Worm (Caenorhabditis elegans): ENCODE measurements around the gene glt-3.

The glt-3 gene

DNA sequence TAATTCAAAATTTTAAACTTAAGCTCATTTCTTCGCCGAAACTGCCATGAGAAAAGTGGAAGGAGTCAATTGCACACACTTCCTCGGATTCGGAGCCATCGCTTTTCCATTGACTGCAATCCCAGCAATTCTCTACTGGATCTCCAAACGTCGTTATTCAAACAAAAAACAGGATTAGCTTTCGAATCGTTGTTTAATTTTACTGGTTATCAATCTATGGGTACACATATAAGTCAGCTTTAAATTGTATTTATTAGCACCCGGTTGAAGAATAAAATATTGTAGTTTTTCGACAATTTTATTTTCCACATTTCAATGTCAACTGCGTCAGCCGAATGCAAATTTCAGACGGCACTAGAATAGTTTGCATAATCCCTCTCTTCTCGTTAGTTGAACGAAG is at the start of gene glt-3:
glt-3 (plus strand) TSS at position 301 of the 400 bp plus-strand sequence.
- no peak for TF ChIP-seq ceh-2 (tag; optimal IDR thresholded peaks at IDR 0.05)
- TF ChIP-seq pha-4 (tag; optimal IDR thresholded peaks at IDR 0.05), result no peak
- no peak for TF ChIP-seq dve-1 (tag; optimal IDR thresholded peaks at IDR 0.05)
- no peak for TF ChIP-seq lim-6 (tag; optimal IDR thresholded peaks at IDR 0.05)
- no peak for TF ChIP-seq ahr-1 (tag; optimal IDR thresholded peaks at IDR 0.05)
- no peak for TF ChIP-seq ceh-19 (GFP tag; optimal IDR thresholded peaks at IDR 0.05)
- TF ChIP-seq F13H6.1 (tag; optimal IDR thresholded peaks at IDR 0.05), result no peak
- TF ChIP-seq madf-2 (tag; optimal IDR thresholded peaks at IDR 0.05), result no peak
- TF ChIP-seq elt-2 (tag; optimal IDR thresholded peaks at IDR 0.05), result no peak
- no peak for TF ChIP-seq hlh-30 (tag; optimal IDR thresholded peaks at IDR 0.05; ENCODE audit: insufficient read depth)
- no peak for TF ChIP-seq ceh-14 (tag; optimal IDR thresholded peaks at IDR 0.05)

DNA sequence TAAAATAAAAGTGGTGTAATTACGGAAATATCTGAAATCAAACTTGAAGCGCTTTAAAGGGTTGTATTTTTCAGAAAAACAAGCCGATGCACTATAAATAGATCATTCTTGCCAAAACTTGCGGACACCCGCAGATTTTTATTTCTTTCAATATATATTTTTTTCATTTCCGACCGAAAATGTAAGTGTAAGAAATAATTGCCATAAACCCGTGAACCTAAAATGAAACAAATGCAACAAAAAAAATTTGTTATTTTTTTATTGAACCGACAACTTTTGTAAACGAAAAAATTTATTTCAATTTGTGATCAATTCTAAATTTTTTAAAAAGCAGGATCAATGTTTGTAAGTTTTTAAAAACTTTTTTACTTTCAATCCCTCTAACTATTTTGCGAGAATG is 49.2 kb upstream of the glt-3 start, which contains the start of gene W01B6.6:
W01B6.6 (plus strand) TSS at position 301 of the 400 bp plus-strand sequence.
- TF ChIP-seq mec-3 (tag; optimal IDR thresholded peaks at IDR 0.05; ENCODE audit: borderline replicate concordance) (no peak), ceh-34 (tag; optimal IDR thresholded peaks at IDR 0.05) (no peak), elt-4 (tag; optimal IDR thresholded peaks at IDR 0.05) (no peak), tbx-7 (tag; optimal IDR thresholded peaks at IDR 0.05) (no peak), ceh-22 (tag; optimal IDR thresholded peaks at IDR 0.05) (no peak), pha-2 (tag; optimal IDR thresholded peaks at IDR 0.05) (no peak), nhr-232 (tag; optimal IDR thresholded peaks at IDR 0.05) (no peak), K02D7.2 (tag; optimal IDR thresholded peaks at IDR 0.05) (no peak), fkh-6 (tag; optimal IDR thresholded peaks at IDR 0.05) (no peak), ceh-6 (GFP tag; optimal IDR thresholded peaks at IDR 0.05) (no peak), zip-5 (tag; optimal IDR thresholded peaks at IDR 0.05) (no peak), ceh-45 (GFP tag; IDR thresholded peaks at IDR 0.05) (no peak)

DNA sequence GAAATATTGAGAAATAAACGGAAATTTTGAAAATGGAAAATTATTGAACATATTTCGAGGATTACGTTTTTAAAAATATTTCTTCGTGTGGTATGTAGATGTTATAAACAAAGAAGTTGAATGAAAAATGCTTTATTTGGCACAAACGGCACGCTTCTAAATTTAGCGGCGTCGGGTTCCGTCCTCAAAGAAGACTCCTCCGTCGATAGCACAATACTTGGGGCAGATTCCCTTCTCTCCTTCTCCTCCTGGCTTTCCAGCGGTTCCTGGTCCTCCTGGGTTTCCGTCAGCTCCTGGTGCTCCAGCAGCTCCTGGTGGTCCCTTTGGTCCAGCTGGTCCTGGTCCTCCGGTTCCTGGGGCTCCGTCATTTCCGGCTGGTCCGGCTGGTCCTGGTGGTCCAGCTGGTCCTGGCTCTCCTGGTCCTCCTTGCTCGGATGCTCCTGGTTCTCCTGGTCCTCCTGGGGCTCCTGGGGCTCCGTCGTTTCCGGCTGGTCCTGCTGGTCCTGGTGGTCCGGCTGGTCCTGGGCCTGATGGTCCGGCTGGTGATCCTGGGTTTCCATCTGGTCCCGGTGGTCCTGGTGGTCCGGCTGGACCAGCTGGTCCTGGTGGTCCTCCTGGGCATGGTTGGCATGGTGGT is 45.6 kb upstream of the glt-3 start, which contains the start of gene W01B6.8:
W01B6.8 (minus strand) TSS at position 51 of the 637 bp plus-strand sequence.
- TF ChIP-seq ceh-45 (GFP tag; IDR thresholded peaks at IDR 0.05), result no peak
- TF ChIP-seq elt-4 (tag; optimal IDR thresholded peaks at IDR 0.05), result peak; percentile 2
- no peak for TF ChIP-seq pax-1 (tag; optimal IDR thresholded peaks at IDR 0.05)
- TF ChIP-seq syd-9 (tag; optimal IDR thresholded peaks at IDR 0.05), result peak; percentile 9

DNA sequence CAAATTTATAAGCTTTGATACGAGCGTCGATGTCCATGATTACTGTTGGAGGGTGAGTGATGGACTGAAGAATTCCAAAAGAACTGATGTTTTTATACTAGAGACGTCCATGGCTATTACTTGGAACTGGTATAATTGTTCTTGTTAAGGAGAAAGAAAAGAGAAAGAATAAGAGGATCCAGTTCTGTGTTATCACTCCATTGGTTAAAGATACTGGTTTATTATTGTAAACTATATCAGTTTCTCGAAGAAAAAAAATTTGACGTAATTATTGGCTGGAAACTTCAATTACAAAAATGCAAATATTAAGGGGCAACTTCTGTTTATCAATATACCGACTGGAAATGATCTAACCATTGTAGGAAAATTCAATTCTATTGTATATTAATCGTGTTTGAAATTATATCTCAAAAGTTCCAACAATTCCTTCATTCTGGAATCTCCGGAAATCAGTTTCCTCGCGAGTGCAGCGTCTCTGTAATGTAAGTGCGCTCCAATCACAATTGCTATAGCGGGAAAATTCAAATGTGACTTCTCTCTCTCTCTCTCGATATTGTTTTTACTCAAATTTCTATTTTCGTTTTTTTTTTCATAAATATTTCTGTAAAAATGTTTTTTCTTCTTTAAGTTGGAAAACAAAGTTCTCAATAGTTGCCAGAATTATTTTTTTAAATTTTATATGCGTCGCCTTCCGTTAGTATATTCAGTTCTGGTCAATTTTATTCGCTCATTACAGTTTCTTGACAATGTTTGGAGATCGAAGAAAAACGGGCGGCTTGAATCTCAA is 44.5 kb upstream of the glt-3 start, which contains the start of the genes col-2 and ndc-80:
col-2 (minus strand) TSS at position 51 of the 787 bp plus-strand sequence.
ndc-80 (plus strand) TSS at position 737 of the 787 bp plus-strand sequence.
- TF ChIP-seq ceh-2 (tag; optimal IDR thresholded peaks at IDR 0.05), result peak; percentile 67
- peak; percentile 64 for TF ChIP-seq fax-1 (tag; optimal IDR thresholded peaks at IDR 0.05)
- TF ChIP-seq ceh-9 (tag; optimal IDR thresholded peaks at IDR 0.05), result no peak
- peak; percentile 63 for TF ChIP-seq C08G9.2 (tag; optimal IDR thresholded peaks at IDR 0.05)
- no peak for TF ChIP-seq ceh-45 (GFP tag; IDR thresholded peaks at IDR 0.05)
- TF ChIP-seq zip-5 (tag; optimal IDR thresholded peaks at IDR 0.05), result peak; percentile 49
- TF ChIP-seq unc-42 (tag; optimal IDR thresholded peaks at IDR 0.05), result peak; percentile 55
- peak; percentile 83 for TF ChIP-seq tbx-2 (tag; optimal IDR thresholded peaks at IDR 0.05)
- no peak for TF ChIP-seq gmeb-2 (tag; optimal IDR thresholded peaks at IDR 0.05)
- TF ChIP-seq ztf-16 (tag; optimal IDR thresholded peaks at IDR 0.05), result no peak
- no peak for TF ChIP-seq sox-4 (tag; optimal IDR thresholded peaks at IDR 0.05)
- peak; percentile 25 for TF ChIP-seq rnt-1 (tag; optimal IDR thresholded peaks at IDR 0.05)
- peak; percentile 51 for TF ChIP-seq nfya-1 (tag; optimal IDR thresholded peaks at IDR 0.05)
- TF ChIP-seq ceh-31 (tag; optimal IDR thresholded peaks at IDR 0.05), result peak; percentile 90
- TF ChIP-seq ets-4 (tag; optimal IDR thresholded peaks at IDR 0.05), result peak; percentile 72
- peak; percentile 57 for TF ChIP-seq ceh-34 (tag; optimal IDR thresholded peaks at IDR 0.05)
- TF ChIP-seq fkh-6 (tag; optimal IDR thresholded peaks at IDR 0.05), result peak; percentile 36
- peak; percentile 48 for TF ChIP-seq ref-2 (tag; optimal IDR thresholded peaks at IDR 0.05)
- peak; percentile 57 for TF ChIP-seq tbx-7 (tag; optimal IDR thresholded peaks at IDR 0.05)
- peak; percentile 33 for TF ChIP-seq lim-6 (tag; optimal IDR thresholded peaks at IDR 0.05)

All from whole organism, late embryonic.